Worm (Caenorhabditis elegans) whole organism, L1 larva: Measurements from ENCODE around the gene taf-12.

Experiments used
- C16A3.4 ChIP-seq: fragments of 150-350 bp; optimal IDR thresholded peaks from 2 replicates; lab custom pipeline; 2014; ENCODE audit warnings: missing biosample characterization, missing genetic modification characterization
- aly-2 ChIP-seq: fragments of 150-350 bp; optimal IDR thresholded peaks from 2 replicates; lab custom pipeline; 2014; ENCODE audit warnings: missing biosample characterization, missing genetic modification characterization
- fkh-8 ChIP-seq: sonication (generic microtip); optimal IDR thresholded peaks from 2 replicates; lab custom pipeline; 2016; ENCODE audit warnings: mild to moderate bottlenecking, missing genetic modification characterization, missing compliant biosample characterization
- lir-3 ChIP-seq: sonication (generic microtip); optimal IDR thresholded peaks from 2 replicates; lab custom pipeline; 2016; ENCODE audit warnings: mild to moderate bottlenecking, missing genetic modification characterization, moderate library complexity, missing compliant biosample characterization; ENCODE audit not compliant: poor library complexity
- mab-9 ChIP-seq: fragments of 200-800 bp; sonication (Bioruptor generic); IDR thresholded peaks from 2 replicates; pipeline ENCODE4 v1.3.6; 2022; ENCODE audit warnings: missing genetic modification reagents, missing genetic modification characterization, missing compliant biosample characterization
- nhr-11 ChIP-seq: fragments of 150-350 bp; optimal IDR thresholded peaks from 2 replicates; lab custom pipeline; 2014; ENCODE audit warnings: missing biosample characterization, missing genetic modification characterization
- nhr-12 ChIP-seq: sonication (generic microtip); optimal IDR thresholded peaks from 2 replicates; lab custom pipeline; 2017; ENCODE audit warnings: missing biosample characterization, missing genetic modification characterization
- nhr-20 ChIP-seq: sonication (generic microtip); optimal IDR thresholded peaks from 2 replicates; lab custom pipeline; 2016; ENCODE audit warnings: mild to moderate bottlenecking, missing genetic modification characterization, missing compliant biosample characterization
- nhr-28 ChIP-seq: fragments of 150-350 bp; optimal IDR thresholded peaks from 2 replicates; lab custom pipeline; 2014; ENCODE audit warnings: missing biosample characterization, missing genetic modification characterization
- snpc-4 ChIP-seq: fragments of 150-350 bp; optimal IDR thresholded peaks from 2 replicates; lab custom pipeline; 2014; ENCODE audit warnings: missing biosample characterization, missing genetic modification characterization
- zag-1 ChIP-seq: fragments of 150-350 bp; optimal IDR thresholded peaks from 2 replicates; lab custom pipeline; 2014; ENCODE audit warnings: missing biosample characterization, missing genetic modification characterization

DNA sequence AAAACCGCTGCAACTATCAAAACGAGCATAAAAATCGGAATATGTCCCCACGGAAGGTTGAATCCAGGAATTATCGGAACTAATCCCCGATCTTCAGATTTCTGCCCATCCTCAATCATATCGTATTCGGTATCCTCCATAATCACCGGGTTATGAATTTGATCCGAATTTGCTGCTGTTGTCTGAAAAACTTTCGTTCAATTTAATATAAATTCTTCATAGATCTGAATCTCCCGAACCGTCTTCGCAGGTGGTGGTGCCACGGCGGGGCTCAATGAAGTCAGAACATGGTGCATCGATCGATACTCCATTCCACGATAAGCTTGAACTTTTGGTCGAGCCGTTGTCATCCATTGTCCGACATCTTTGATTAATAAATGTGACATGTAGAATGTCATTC, 12.2 kb downstream of the taf-12 start:
- no peak for TF ChIP-seq lir-3 (tag; lab: Kevin White, UChicago)
- no peak for TF ChIP-seq nhr-20 (tag; lab: Kevin White, UChicago)
- no peak for TF ChIP-seq aly-2
- no peak for TF ChIP-seq fkh-8
- TF ChIP-seq snpc-4 (tag; lab: Kevin White, UChicago) = no peak
- no peak for TF ChIP-seq nhr-28
- TF ChIP-seq mab-9 (GFP tag; lab: Robert Waterston, UW) = no peak
- no peak for TF ChIP-seq zag-1
- no peak for TF ChIP-seq nhr-11 (tag; lab: Kevin White, UChicago)
- no peak for TF ChIP-seq C16A3.4 (tag; lab: Kevin White, UChicago)
- no peak for TF ChIP-seq nhr-12
